Fruit fly (Drosophila melanogaster) whole organism, embryonic: ENCODE measurements around the gene CG31792.

Experiments
- Bteb2 ChIP-seq: fragments of 200-800 bp; sonication (Bioruptor generic); optimal IDR thresholded peaks from 2 replicates; lab custom pipeline; 2016; ENCODE audit warnings: missing biosample characterization, missing genetic modification characterization
- CG10321 ChIP-seq: fragments of 200-800 bp; sonication (Bioruptor generic); IDR thresholded peaks from 2 replicates; pipeline ENCODE4 v1.3.6; 2022; ENCODE audit warnings: missing biosample characterization, missing genetic modification characterization
- CG11085 ChIP-seq: fragments of 200-800 bp; sonication (Bioruptor generic); IDR thresholded peaks from 2 replicates; pipeline ENCODE4 v1.3.6; 2022; ENCODE audit warnings: missing biosample characterization, missing genetic modification characterization
- CG11398 ChIP-seq: fragments of 200-800 bp; sonication (Bioruptor generic); optimal IDR thresholded peaks from 2 replicates; lab custom pipeline; 2016; ENCODE audit warnings: missing biosample characterization, missing genetic modification characterization
- CG12104 ChIP-seq: fragments of 200-800 bp; sonication (Bioruptor generic); optimal IDR thresholded peaks from 3 replicates; lab custom pipeline; 2016; ENCODE audit warnings: missing biosample characterization, missing genetic modification characterization
- CG12155 ChIP-seq: fragments of 200-800 bp; sonication (Bioruptor generic); optimal IDR thresholded peaks from 3 replicates; lab custom pipeline; 2016; ENCODE audit warnings: missing biosample characterization, missing genetic modification characterization
- CG16779 ChIP-seq: fragments of 200-800 bp; sonication (Bioruptor generic); IDR thresholded peaks from 2 replicates; pipeline ENCODE4 v1.3.6; 2022; ENCODE audit warnings: missing biosample characterization, missing genetic modification characterization
- CG2202 ChIP-seq: fragments of 200-800 bp; sonication (Bioruptor generic); optimal IDR thresholded peaks from 2 replicates; lab custom pipeline; 2018; ENCODE audit warnings: missing biosample characterization, mild to moderate bottlenecking, missing genetic modification characterization
- CG2678 ChIP-seq: fragments of 200-800 bp; sonication (Bioruptor generic); optimal IDR thresholded peaks from 3 replicates; lab custom pipeline; 2019; ENCODE audit warnings: missing biosample characterization, mild to moderate bottlenecking, missing genetic modification characterization, moderate library complexity
- CG30020 ChIP-seq: fragments of 200-800 bp; optimal IDR thresholded peaks from 2 replicates; lab custom pipeline; 2019; ENCODE audit warnings: missing biosample characterization, mild to moderate bottlenecking, missing genetic modification characterization, moderate library complexity
- CG34376 ChIP-seq: fragments of 200-800 bp; sonication (Bioruptor generic); optimal IDR thresholded peaks from 2 replicates; lab custom pipeline; 2018; ENCODE audit warnings: missing biosample characterization, mild to moderate bottlenecking, missing genetic modification characterization
- CG4404 ChIP-seq: fragments of 200-800 bp; sonication (Bioruptor generic); IDR thresholded peaks from 2 replicates; pipeline ENCODE4 v1.3.6; 2022; ENCODE audit warnings: missing biosample characterization, missing genetic modification characterization
- CG6254 ChIP-seq: fragments of 200-800 bp; sonication (Bioruptor generic); optimal IDR thresholded peaks from 3 replicates; lab custom pipeline; 2017; ENCODE audit warnings: mild to moderate bottlenecking, missing biosample characterization, missing genetic modification reagents, missing genetic modification characterization
- CG6791 ChIP-seq: fragments of 200-800 bp; sonication (Bioruptor generic); IDR thresholded peaks from 3 replicates; pipeline ENCODE4 v1.3.6; 2022; ENCODE audit warnings: missing biosample characterization, missing genetic modification characterization; ENCODE audit not compliant: partially characterized antibody
- CG6854 ChIP-seq: fragments of 200-800 bp; sonication (Bioruptor generic); optimal IDR thresholded peaks from 3 replicates; lab custom pipeline; 2017; ENCODE audit warnings: missing biosample characterization, mild to moderate bottlenecking, missing genetic modification characterization
- CG7271 ChIP-seq: fragments of 200-800 bp; sonication (Bioruptor generic); optimal IDR thresholded peaks from 2 replicates; lab custom pipeline; 2018; ENCODE audit warnings: missing biosample characterization, mild to moderate bottlenecking, missing genetic modification characterization, moderate library complexity
- CG7839 ChIP-seq: fragments of 200-800 bp; sonication (Bioruptor generic); optimal IDR thresholded peaks from 3 replicates; lab custom pipeline; 2018; ENCODE audit warnings: missing biosample characterization, mild to moderate bottlenecking, missing genetic modification characterization, moderate library complexity
- Camta ChIP-seq: fragments of 200-800 bp; sonication (Bioruptor generic); optimal IDR thresholded peaks from 2 replicates; lab custom pipeline; 2016; ENCODE audit warnings: missing biosample characterization, missing genetic modification characterization
- CrebB ChIP-seq: fragments of 200-800 bp; sonication (Bioruptor generic); optimal IDR thresholded peaks from 3 replicates; lab custom pipeline; 2018; ENCODE audit warnings: missing biosample characterization, mild to moderate bottlenecking, missing genetic modification characterization
- Dbx ChIP-seq: fragments of 200-800 bp; sonication (Bioruptor generic); IDR thresholded peaks from 3 replicates; pipeline ENCODE4 v1.3.6; 2022; ENCODE audit warnings: missing biosample characterization, missing genetic modification characterization
- Dfd ChIP-seq, 2 experiments: fragments of >200 bp; optimal IDR thresholded peaks; 2 replicates each; lab custom pipeline; 2017; ENCODE audit warnings: missing biosample characterization in 2 of 2, missing genetic modification characterization in 2 of 2
- Eip74EF ChIP-seq, 2 experiments: fragments of 200-800 bp in 1 of 2; fragments of >200 bp in 1 of 2; sonication (Bioruptor generic) in 1 of 2; optimal IDR thresholded peaks; 2 replicates each; lab custom pipeline; 2017 to 2019; ENCODE audit warnings: missing biosample characterization in 2 of 2, missing genetic modification characterization in 2 of 2, mild to moderate bottlenecking in 1 of 2, moderate library complexity in 1 of 2
- Fer1 ChIP-seq: fragments of 200-800 bp; sonication (Bioruptor generic); optimal IDR thresholded peaks from 2 replicates; lab custom pipeline; 2017; ENCODE audit warnings: missing biosample characterization, mild to moderate bottlenecking, missing genetic modification characterization
- Gug ChIP-seq: fragments of 200-800 bp; sonication (Bioruptor generic); IDR thresholded peaks from 4 replicates; pipeline ENCODE4 v1.3.6; 2022; ENCODE audit warnings: missing biosample characterization, missing genetic modification characterization
- Hmr ChIP-seq: fragments of 200-800 bp; sonication (Bioruptor generic); optimal IDR thresholded peaks from 3 replicates; lab custom pipeline; 2017; ENCODE audit warnings: mild to moderate bottlenecking, missing biosample characterization, missing genetic modification reagents, missing genetic modification characterization
- Hr51 ChIP-seq, 2 experiments: fragments of 200-800 bp; sonication (Bioruptor generic); optimal IDR thresholded peaks; 2 replicates in 1 of 2; 3 replicates in 1 of 2; lab custom pipeline; 2016 to 2018; ENCODE audit warnings: missing biosample characterization in 2 of 2, missing genetic modification characterization in 2 of 2, mild to moderate bottlenecking in 1 of 2, moderate library complexity in 1 of 2
- Kr ChIP-seq: fragments of 200-800 bp; sonication (Bioruptor generic); optimal IDR thresholded peaks from 2 replicates; lab custom pipeline; 2017; ENCODE audit warnings: missing biosample characterization, mild to moderate bottlenecking, missing genetic modification characterization
- Lim3 ChIP-seq: fragments of 200-800 bp; sonication (Bioruptor generic); IDR thresholded peaks from 2 replicates; pipeline ENCODE4 v1.3.6; 2022; ENCODE audit warnings: missing biosample characterization, missing genetic modification characterization
- Max ChIP-seq: fragments of 200-800 bp; sonication (Bioruptor generic); optimal IDR thresholded peaks from 2 replicates; lab custom pipeline; 2016; ENCODE audit warnings: missing biosample characterization, mild to moderate bottlenecking, missing genetic modification characterization
- Med ChIP-seq: fragments of 200-800 bp; sonication (Bioruptor generic); peaks from one replicate; lab custom pipeline; 2016; ENCODE audit warnings: missing biosample characterization, missing genetic modification characterization, mild to moderate bottlenecking, inconsistent platforms, moderate library complexity
- Ravus ChIP-seq: fragments of 200-800 bp; sonication (Bioruptor generic); IDR thresholded peaks from 2 replicates; pipeline ENCODE4 v1.3.6; 2022; ENCODE audit warnings: missing biosample characterization, missing genetic modification characterization
- Tbp ChIP-seq: fragments of >200 bp; optimal IDR thresholded peaks from 2 replicates; lab custom pipeline; 2018; ENCODE audit warnings: missing biosample characterization, missing genetic modification characterization
- croc ChIP-seq: fragments of 200-800 bp; sonication (Bioruptor generic); conservative IDR thresholded peaks from 3 replicates; pipeline ENCODE4 v1.3.6; 2022; ENCODE audit warnings: missing biosample characterization, missing genetic modification characterization
- gro ChIP-seq: fragments of 200-800 bp; sonication (Bioruptor generic); optimal IDR thresholded peaks from 2 replicates; lab custom pipeline; 2016; ENCODE audit warnings: missing biosample characterization, missing genetic modification characterization
- gsb ChIP-seq: fragments of 200-800 bp; sonication (Bioruptor generic); IDR thresholded peaks from 2 replicates; pipeline ENCODE4 v1.3.6; 2022; ENCODE audit warnings: missing biosample characterization, missing genetic modification characterization
- ind ChIP-seq: fragments of 200-800 bp; sonication (Bioruptor generic); optimal IDR thresholded peaks from 3 replicates; lab custom pipeline; 2016; ENCODE audit warnings: missing biosample characterization, missing genetic modification characterization
- lab ChIP-seq: fragments of 200-800 bp; sonication (Bioruptor generic); optimal IDR thresholded peaks from 3 replicates; lab custom pipeline; 2017; ENCODE audit warnings: missing biosample characterization, missing genetic modification characterization, mild to moderate bottlenecking, moderate library complexity, missing genetic modification reagents
- lbe ChIP-seq: fragments of 200-800 bp; sonication (Bioruptor generic); optimal IDR thresholded peaks from 2 replicates; lab custom pipeline; 2016; ENCODE audit warnings: missing biosample characterization, mild to moderate bottlenecking, missing genetic modification characterization
- mld ChIP-seq: fragments of 200-800 bp; sonication (Bioruptor generic); IDR thresholded peaks from 3 replicates; pipeline ENCODE4 v1.3.6; 2022; ENCODE audit warnings: missing biosample characterization, missing genetic modification characterization; ENCODE audit not compliant: partially characterized antibody
- onecut ChIP-seq: fragments of 200-800 bp; sonication (Bioruptor generic); IDR thresholded peaks from 2 replicates; pipeline ENCODE4 v1.3.6; 2022; ENCODE audit warnings: missing biosample characterization, missing genetic modification characterization
- pnt ChIP-seq: fragments of 200-800 bp; sonication (Bioruptor generic); optimal IDR thresholded peaks from 3 replicates; lab custom pipeline; 2016; ENCODE audit warnings: missing biosample characterization, missing genetic modification characterization
- prd ChIP-seq, 3 experiments: fragments of >200 bp in 2 of 3; fragments of 200-800 bp in 1 of 3; sonication (Bioruptor generic) in 1 of 3; optimal IDR thresholded peaks in 2 of 3; IDR thresholded peaks in 1 of 3; 2 replicates in 2 of 3; 3 replicates in 1 of 3; pipeline versions ENCODE4 v1.3.6 to Lab custom; 2017 to 2022; ENCODE audit warnings: missing biosample characterization in 1 of 3, missing genetic modification characterization in 1 of 3
- pros ChIP-seq: fragments of 200-800 bp; sonication (Bioruptor generic); optimal IDR thresholded peaks from 3 replicates; lab custom pipeline; 2019; ENCODE audit warnings: missing biosample characterization, mild to moderate bottlenecking, missing genetic modification characterization, moderate library complexity
- run ChIP-seq: fragments of 200-800 bp; sonication (Bioruptor generic); optimal IDR thresholded peaks from 3 replicates; lab custom pipeline; 2018; ENCODE audit warnings: missing biosample characterization, mild to moderate bottlenecking, missing genetic modification characterization
- sens ChIP-seq: fragments of 200-800 bp; sonication (Bioruptor generic); peaks from one replicate; lab custom pipeline; 2016; ENCODE audit warnings: missing biosample characterization, missing genetic modification characterization
- sob ChIP-seq: fragments of 200-800 bp; sonication (Bioruptor generic); IDR thresholded peaks from 2 replicates; pipeline ENCODE4 v1.3.6; 2022; ENCODE audit warnings: missing biosample characterization, missing genetic modification characterization
- tap ChIP-seq: fragments of 200-800 bp; optimal IDR thresholded peaks from 3 replicates; lab custom pipeline; 2019; ENCODE audit warnings: missing biosample characterization, mild to moderate bottlenecking, missing genetic modification characterization, moderate library complexity
- trem ChIP-seq: fragments of 200-800 bp; optimal IDR thresholded peaks from 3 replicates; lab custom pipeline; 2019; ENCODE audit warnings: missing biosample characterization, mild to moderate bottlenecking, missing genetic modification characterization, moderate library complexity
- z ChIP-seq: fragments of 200-800 bp; sonication (Bioruptor generic); IDR thresholded peaks from 3 replicates; pipeline ENCODE4 v1.3.6; 2022; ENCODE audit warnings: missing biosample characterization, missing genetic modification characterization

The CG31792 gene

DNA sequence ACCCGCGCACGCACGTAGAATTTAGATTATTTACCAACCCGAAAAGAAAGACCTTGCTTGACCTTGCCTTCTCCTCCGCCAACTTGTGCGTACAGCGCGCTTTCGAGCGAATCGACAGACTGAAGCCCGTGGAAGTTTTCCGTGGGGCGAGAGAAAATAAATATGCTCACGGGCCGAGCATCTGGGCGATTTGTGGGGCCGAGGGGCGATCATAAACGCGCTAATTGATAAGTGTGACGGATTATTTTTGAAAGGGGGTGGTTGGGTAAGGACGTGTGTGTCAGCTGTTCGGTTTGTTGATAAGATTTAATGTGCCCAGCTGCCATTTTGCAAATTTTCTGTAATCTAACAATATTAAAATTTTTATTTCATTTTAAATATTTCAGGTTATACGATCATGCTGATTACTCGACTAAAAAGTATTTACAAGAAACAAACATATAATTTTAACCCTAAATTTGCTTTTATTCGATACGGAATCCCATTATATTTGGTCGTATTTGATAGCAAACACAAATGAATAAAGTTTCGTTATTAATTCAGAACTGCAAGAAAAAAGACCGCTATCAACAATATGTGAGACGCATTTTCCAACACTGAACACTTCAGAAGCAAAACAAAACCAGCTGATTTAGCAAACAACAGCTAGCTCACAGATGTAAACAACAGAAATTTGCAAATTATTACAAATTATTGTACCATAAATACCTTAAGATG, 23.0 kb upstream of the CG31792 start, which contains the start of the genes L2HGDH and CG10431 (continued):
- TF ChIP-seq Tbp (GFP tag; lab: Kevin White, UChicago) (no peak), Hmr (peak; percentile 75), CG30020 (peak; percentile 60), Lim3 (GFP tag; lab: Robert Waterston, UW) (no peak), Gug (no peak), sob (GFP tag; lab: Robert Waterston, UW) (0 out of 2 replicates have a peak, but pooled peaks have one; percentile 7), mld (GFP tag; lab: Robert Waterston, UW) (no peak), Hr51 (GFP tag; optimal IDR thresholded peaks at IDR 0.05; lab: Kevin White, UChicago) (peak in 1 of 2 experiments; percentile 69), croc (GFP tag; lab: Robert Waterston, UW) (no peak), CG7271 (peak; percentile 43), tap (tag; lab: Kevin White, UChicago) (peak; percentile 38), CG4404 (no peak), gsb (GFP tag; lab: Robert Waterston, UW) (no peak), z (GFP tag; lab: Robert Waterston, UW) (no peak), CG2678 (tag; lab: Kevin White, UChicago) (peak; percentile 75), Med (GFP tag; lab: Kevin White, UChicago) (peak; percentile 91), CG6854 (GFP tag; lab: Kevin White, UChicago) (no peak), gro (GFP tag; lab: Kevin White, UChicago) (peak; percentile 46), onecut (GFP tag; lab: Robert Waterston, UW) (no peak), prd (optimal IDR thresholded peaks at IDR 0.05; lab: Kevin White, UChicago) (no peak), prd (GFP tag; IDR thresholded peaks at IDR 0.05; lab: Robert Waterston, UW) (0 out of 3 replicates have a peak, but pooled peaks have one; percentile 9), Dfd (GFP tag; optimal IDR thresholded peaks at IDR 0.05; lab: Kevin White, UChicago) (no peak), run (tag; lab: Kevin White, UChicago) (peak; percentile 3), CG6254 (GFP tag; lab: Kevin White, UChicago) (peak; percentile 34), lbe (peak; percentile 77), Fer1 (peak; percentile 64), ind (GFP tag; lab: Kevin White, UChicago) (peak; percentile 67), sens (peak; percentile 92), CG16779 (no peak; the same call in 1 of the 2 replicates), CG2202 (tag; lab: Kevin White, UChicago) (peak; percentile 4), CG10321 (GFP tag; lab: Robert Waterston, UW) (no peak), CG12155 (GFP tag; lab: Kevin White, UChicago) (peak; percentile 33), Max (GFP tag; lab: Kevin White, UChicago) (peak; percentile 72), CG11085 (GFP tag; lab: Robert Waterston, UW) (no peak), pnt (GFP tag; lab: Kevin White, UChicago) (peak; percentile 8), Eip74EF (GFP tag; optimal IDR thresholded peaks at IDR 0.05; lab: Kevin White, UChicago) (peak in 1 of 2 experiments; percentile 3), CG7839 (peak; percentile 54), CG6791 (GFP tag; lab: Robert Waterston, UW) (no peak), pros (GFP tag; lab: Kevin White, UChicago) (peak; percentile 88), lab (GFP tag; lab: Kevin White, UChicago) (peak; percentile 85), CG34376 (GFP tag; lab: Kevin White, UChicago) (peak; percentile 91), Kr (GFP tag; lab: Kevin White, UChicago) (no peak), CG11398 (GFP tag; lab: Kevin White, UChicago) (no peak), Camta (no peak), trem (tag; lab: Kevin White, UChicago) (peak; percentile 80), Bteb2 (GFP tag; lab: Kevin White, UChicago) (peak; percentile 65), CrebB (no peak), Dbx (GFP tag; lab: Robert Waterston, UW) (0 out of 3 replicates have a peak, but pooled peaks have one; percentile 27), Ravus (GFP tag; lab: Robert Waterston, UW) (no peak), CG12104 (GFP tag; lab: Kevin White, UChicago) (peak; percentile 72)
